Worm (Caenorhabditis elegans) whole organism, L1 larva: Measurements from ENCODE around the gene ZC317.2.

Experiments
- C16A3.4 ChIP-seq: fragments of 150-350 bp; optimal IDR thresholded peaks from 2 replicates; lab custom pipeline; 2014; ENCODE audit warnings: missing biosample characterization, missing genetic modification characterization
- C34B4.2 ChIP-seq: sonication (generic microtip); optimal IDR thresholded peaks from 2 replicates; lab custom pipeline; 2017; ENCODE audit warnings: mild to moderate bottlenecking, missing genetic modification characterization, missing compliant biosample characterization
- Y116A8C.19 ChIP-seq: sonication (generic microtip); optimal IDR thresholded peaks from 2 replicates; lab custom pipeline; 2016; ENCODE audit warnings: missing compliant biosample characterization, missing genetic modification characterization, borderline replicate concordance
- aha-1 ChIP-seq: fragments of 150-350 bp; optimal IDR thresholded peaks from 2 replicates; lab custom pipeline; 2014; ENCODE audit warnings: missing biosample characterization, missing genetic modification characterization
- alr-1 ChIP-seq: fragments of 200-800 bp; sonication (Bioruptor generic); optimal IDR thresholded peaks from 2 replicates; lab custom pipeline; 2018; ENCODE audit warnings: borderline replicate concordance, mild to moderate bottlenecking, missing genetic modification characterization, missing compliant biosample characterization
- aly-2 ChIP-seq: fragments of 150-350 bp; optimal IDR thresholded peaks from 2 replicates; lab custom pipeline; 2014; ENCODE audit warnings: missing biosample characterization, missing genetic modification characterization
- blmp-1 ChIP-seq: fragments of 150-350 bp; optimal IDR thresholded peaks from 2 replicates; lab custom pipeline; 2014; ENCODE audit warnings: missing biosample characterization, missing genetic modification characterization
- ceh-63 ChIP-seq: fragments of 200-800 bp; sonication (Bioruptor generic); optimal IDR thresholded peaks from 2 replicates; lab custom pipeline; 2018; ENCODE audit warnings: mild to moderate bottlenecking, missing genetic modification characterization, missing compliant biosample characterization
- ceh-8 ChIP-seq: fragments of 200-800 bp; sonication (Bioruptor generic); optimal IDR thresholded peaks from 2 replicates; lab custom pipeline; 2018; ENCODE audit warnings: mild to moderate bottlenecking, missing genetic modification characterization, moderate library complexity, missing compliant biosample characterization
- ceh-88 ChIP-seq: fragments of 200-800 bp; sonication (Bioruptor generic); IDR thresholded peaks from 2 replicates; pipeline ENCODE4 v1.3.6; 2022; ENCODE audit warnings: missing genetic modification characterization, missing compliant biosample characterization
- ceh-90 ChIP-seq: sonication (generic microtip); optimal IDR thresholded peaks from 2 replicates; lab custom pipeline; 2016; ENCODE audit warnings: missing genetic modification characterization, missing compliant biosample characterization
- efl-1 ChIP-seq, 4 experiments: fragments of 150-350 bp; optimal IDR thresholded peaks in 3 of 4; peaks in 1 of 4; 1 replicate in 1 of 4; 2 replicates in 3 of 4; lab custom pipeline; 2014; ENCODE audit warnings: missing biosample characterization in 2 of 4, missing genetic modification characterization in 2 of 4, missing genetic modification reagents in 2 of 4
- efl-3 ChIP-seq: fragments of 200-800 bp; sonication (Bioruptor generic); optimal IDR thresholded peaks from 2 replicates; lab custom pipeline; 2018; ENCODE audit warnings: mild to moderate bottlenecking, missing genetic modification characterization, missing compliant biosample characterization
- egl-27 ChIP-seq, 2 experiments: fragments of 150-350 bp in 1 of 2; sonication (generic microtip); optimal IDR thresholded peaks; 3 replicates each; lab custom pipeline; 2017 to 2018; ENCODE audit warnings: missing biosample characterization in 2 of 2, missing genetic modification characterization in 2 of 2, missing genetic modification reagents in 2 of 2
- elt-3 ChIP-seq, 6 experiments: fragments of 150-350 bp in 1 of 6; sonication (generic microtip); optimal IDR thresholded peaks; 2 replicates each; lab custom pipeline; 2017 to 2018; ENCODE audit warnings: missing biosample characterization in 6 of 6, missing genetic modification characterization in 6 of 6, inconsistent platforms in 1 of 6
- ets-5 ChIP-seq: fragments of 200-800 bp; sonication (Bioruptor generic); IDR thresholded peaks from 2 replicates; pipeline ENCODE4 v1.3.6; 2022; ENCODE audit warnings: missing genetic modification characterization, missing compliant biosample characterization
- fkh-4 ChIP-seq: sonication (generic microtip); optimal IDR thresholded peaks from 2 replicates; lab custom pipeline; 2016; ENCODE audit warnings: missing compliant biosample characterization, missing genetic modification characterization, borderline replicate concordance
- grh-1 ChIP-seq: fragments of 200-800 bp; sonication (Bioruptor generic); IDR thresholded peaks from 2 replicates; pipeline ENCODE4 v1.3.6; 2022; ENCODE audit warnings: missing genetic modification reagents, missing genetic modification characterization, missing compliant biosample characterization
- hlh-17 ChIP-seq: fragments of 200-800 bp; sonication (Bioruptor generic); optimal IDR thresholded peaks from 2 replicates; lab custom pipeline; 2018; ENCODE audit warnings: missing genetic modification characterization, mild to moderate bottlenecking, missing compliant biosample characterization, moderate library complexity, borderline replicate concordance
- lin-13 ChIP-seq: fragments of 150-350 bp; optimal IDR thresholded peaks from 2 replicates; lab custom pipeline; 2014; ENCODE audit warnings: missing biosample characterization, missing genetic modification reagents, missing genetic modification characterization
- lin-14 ChIP-seq: fragments of 200-800 bp; sonication (Bioruptor generic); optimal IDR thresholded peaks from 2 replicates; lab custom pipeline; 2018; ENCODE audit warnings: mild to moderate bottlenecking, missing genetic modification characterization, moderate library complexity, missing compliant biosample characterization
- lin-39 ChIP-seq: fragments of 150-350 bp; optimal IDR thresholded peaks from 2 replicates; lab custom pipeline; 2014; ENCODE audit warnings: missing biosample characterization, missing genetic modification reagents, missing genetic modification characterization
- lsy-2 ChIP-seq, 2 experiments: fragments of 150-350 bp; optimal IDR thresholded peaks; 2 replicates each; lab custom pipeline; 2014; ENCODE audit warnings: missing biosample characterization in 2 of 2, missing genetic modification characterization in 2 of 2
- mdl-1 ChIP-seq, 2 experiments: fragments of 150-350 bp; optimal IDR thresholded peaks; 2 replicates each; lab custom pipeline; 2014 to 2017; ENCODE audit warnings: missing biosample characterization in 2 of 2, missing genetic modification characterization in 2 of 2, inconsistent platforms in 1 of 2
- mef-2 ChIP-seq: fragments of 150-350 bp; optimal IDR thresholded peaks from 2 replicates; lab custom pipeline; 2014; ENCODE audit warnings: missing biosample characterization, missing genetic modification characterization
- mep-1 ChIP-seq: fragments of 150-350 bp; optimal IDR thresholded peaks from 2 replicates; lab custom pipeline; 2014; ENCODE audit warnings: missing biosample characterization, missing genetic modification characterization
- nhr-11 ChIP-seq: fragments of 150-350 bp; optimal IDR thresholded peaks from 2 replicates; lab custom pipeline; 2014; ENCODE audit warnings: missing biosample characterization, missing genetic modification characterization
- nhr-12 ChIP-seq: sonication (generic microtip); optimal IDR thresholded peaks from 2 replicates; lab custom pipeline; 2017; ENCODE audit warnings: missing biosample characterization, missing genetic modification characterization
- nhr-20 ChIP-seq: sonication (generic microtip); optimal IDR thresholded peaks from 2 replicates; lab custom pipeline; 2016; ENCODE audit warnings: mild to moderate bottlenecking, missing genetic modification characterization, missing compliant biosample characterization
- nhr-237 ChIP-seq: fragments of 150-350 bp; optimal IDR thresholded peaks from 2 replicates; lab custom pipeline; 2014; ENCODE audit warnings: missing biosample characterization, missing genetic modification characterization
- nhr-28 ChIP-seq: fragments of 150-350 bp; optimal IDR thresholded peaks from 2 replicates; lab custom pipeline; 2014; ENCODE audit warnings: missing biosample characterization, missing genetic modification characterization
- nhr-71 ChIP-seq: sonication (generic microtip); optimal IDR thresholded peaks from 2 replicates; lab custom pipeline; 2016; ENCODE audit warnings: mild to moderate bottlenecking, missing genetic modification characterization, moderate library complexity, missing compliant biosample characterization
- nhr-76 ChIP-seq: sonication (generic microtip); optimal IDR thresholded peaks from 2 replicates; lab custom pipeline; 2017; ENCODE audit warnings: missing biosample characterization, missing genetic modification characterization
- nhr-85 ChIP-seq: sonication (generic microtip); peaks from one replicate; lab custom pipeline; 2016; ENCODE audit warnings: missing genetic modification characterization, inconsistent platforms, missing compliant biosample characterization
- pax-3 ChIP-seq: fragments of 200-800 bp; sonication (Bioruptor generic); optimal IDR thresholded peaks from 2 replicates; lab custom pipeline; 2018; ENCODE audit warnings: mild to moderate bottlenecking, missing genetic modification characterization, moderate library complexity, missing compliant biosample characterization
- pqm-1 ChIP-seq: sonication (generic microtip); optimal IDR thresholded peaks from 3 replicates; lab custom pipeline; 2017; ENCODE audit warnings: missing biosample characterization, missing genetic modification characterization
- rnt-1 ChIP-seq: sonication (generic microtip); optimal IDR thresholded peaks from 2 replicates; lab custom pipeline; 2016; ENCODE audit warnings: mild to moderate bottlenecking, missing genetic modification characterization, moderate library complexity, missing compliant biosample characterization
- sup-37 ChIP-seq: fragments of 200-800 bp; sonication (Bioruptor generic); optimal IDR thresholded peaks from 2 replicates; lab custom pipeline; 2018; ENCODE audit warnings: mild to moderate bottlenecking, missing genetic modification characterization, missing compliant biosample characterization
- swsn-7 ChIP-seq: sonication (generic microtip); optimal IDR thresholded peaks from 2 replicates; lab custom pipeline; 2016; ENCODE audit warnings: missing genetic modification characterization, missing compliant biosample characterization
- tbx-2 ChIP-seq: sonication (generic microtip); optimal IDR thresholded peaks from 2 replicates; lab custom pipeline; 2016; ENCODE audit warnings: missing genetic modification characterization, missing compliant biosample characterization
- unc-130 ChIP-seq: fragments of 150-350 bp; optimal IDR thresholded peaks from 2 replicates; lab custom pipeline; 2017; ENCODE audit warnings: missing biosample characterization, missing genetic modification characterization, inconsistent platforms
- unc-30 ChIP-seq: sonication (generic microtip); optimal IDR thresholded peaks from 2 replicates; lab custom pipeline; 2017; ENCODE audit warnings: missing biosample characterization, missing genetic modification characterization
- vab-15 ChIP-seq: sonication (generic microtip); optimal IDR thresholded peaks from 2 replicates; lab custom pipeline; 2017; ENCODE audit warnings: missing genotype, mild to moderate bottlenecking, missing genetic modification characterization, missing compliant biosample characterization
- xbp-1 ChIP-seq: sonication (generic microtip); optimal IDR thresholded peaks from 2 replicates; lab custom pipeline; 2016; ENCODE audit warnings: missing genetic modification characterization, missing compliant biosample characterization
- zag-1 ChIP-seq: fragments of 150-350 bp; optimal IDR thresholded peaks from 2 replicates; lab custom pipeline; 2014; ENCODE audit warnings: missing biosample characterization, missing genetic modification characterization
- zip-4 ChIP-seq: fragments of 200-800 bp; sonication (Bioruptor generic); optimal IDR thresholded peaks from 2 replicates; lab custom pipeline; 2018; ENCODE audit warnings: mild to moderate bottlenecking, missing genetic modification characterization, moderate library complexity, missing compliant biosample characterization
- ztf-4 ChIP-seq: fragments of 150-350 bp; optimal IDR thresholded peaks from 2 replicates; lab custom pipeline; 2014; ENCODE audit warnings: missing biosample characterization, missing genetic modification characterization

ZC317.2 gene

DNA sequence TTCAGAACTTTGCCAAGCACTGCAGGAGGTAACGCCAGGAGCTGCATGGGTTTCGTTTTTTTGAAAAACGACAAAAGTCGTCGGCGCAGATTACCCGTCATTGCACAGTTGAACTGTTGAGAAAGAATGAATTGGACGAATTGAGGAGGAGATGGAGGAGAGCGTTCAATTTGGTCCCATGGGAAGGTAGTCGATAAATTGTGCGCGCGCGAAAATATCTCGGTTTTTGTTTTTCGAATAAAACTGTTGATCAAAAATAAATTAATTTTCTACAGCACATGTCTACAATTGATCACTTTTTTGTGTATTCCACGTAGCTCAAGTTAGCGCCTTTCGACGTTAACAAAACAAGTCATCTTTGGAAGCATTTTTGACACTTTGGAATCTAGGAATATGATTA, 40.0 kb upstream of the ZC317.2 start, which contains the start of gene F08F3.6:
TSS of gene F08F3.6 (minus strand) at position 153 of the 400 bp plus-strand sequence.
- TF ChIP-seq nhr-76 (tag; lab: Kevin White, UChicago) (no peak), nhr-20 (tag; lab: Kevin White, UChicago) (no peak), ceh-8 (GFP tag; lab: Kevin White, UChicago) (no peak), zag-1 (tag; lab: Kevin White, UChicago) (no peak), Y116A8C.19 (tag; lab: Kevin White, UChicago) (no peak), ceh-88 (no peak), egl-27 (tag; optimal IDR thresholded peaks at IDR 0.05; lab: Kevin White, UChicago) (no peak), rnt-1 (tag; lab: Kevin White, UChicago) (no peak)

DNA sequence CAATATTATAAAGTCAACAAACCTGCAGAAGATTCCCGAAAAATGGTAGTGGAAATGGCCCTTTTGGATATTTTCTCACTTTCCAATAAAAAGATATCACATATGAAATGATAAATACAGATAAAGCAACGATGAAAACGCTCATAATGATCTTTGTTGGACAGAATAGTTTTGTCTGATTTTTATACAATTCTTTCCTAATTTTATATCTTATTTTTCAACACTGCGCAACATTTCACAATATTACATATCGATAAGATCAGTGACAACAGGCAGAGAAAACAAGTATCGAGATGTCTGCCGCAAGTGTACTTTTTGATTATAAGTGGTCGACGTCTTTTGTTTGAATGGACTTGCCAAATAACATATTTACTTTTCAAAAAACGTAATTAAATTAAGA, 36.8 kb upstream of the ZC317.2 start, which contains the start of gene cyp-14A5:
TSS of gene cyp-14A5 (minus strand) at position 163 of the 400 bp plus-strand sequence.
- TF ChIP-seq mdl-1 (tag; optimal IDR thresholded peaks at IDR 0.05; lab: Kevin White, UChicago) (no peak), ztf-4 (tag; lab: Kevin White, UChicago) (no peak), blmp-1 (tag; lab: Kevin White, UChicago) (peak; percentile 43), lin-13 (GFP tag; lab: Kevin White, UChicago) (no peak), aly-2 (tag; lab: Kevin White, UChicago) (no peak), elt-3 (tag; optimal IDR thresholded peaks at IDR 0.05; lab: Kevin White, UChicago) (peak in 2 of 6 experiments; percentile 17 to 34), zip-4 (no peak), tbx-2 (tag; lab: Kevin White, UChicago) (no peak)

DNA sequence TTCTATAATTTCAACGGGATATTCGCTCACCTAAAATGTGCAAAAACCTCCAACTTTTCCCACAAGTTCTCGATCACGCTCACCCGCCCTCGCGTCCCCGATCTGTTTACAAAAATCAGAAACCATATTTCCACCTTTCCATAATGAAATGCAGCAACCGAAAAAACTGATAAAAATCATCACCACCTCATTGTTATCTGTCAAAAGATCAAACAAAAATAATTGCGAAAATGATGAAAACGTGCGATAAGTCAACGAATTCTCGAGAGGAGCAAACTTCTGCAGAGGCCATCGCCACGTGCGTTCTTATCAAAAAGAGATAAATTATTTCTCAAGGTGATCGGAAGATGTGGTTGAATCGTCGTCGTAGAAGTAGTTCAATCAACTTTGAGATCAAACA, 34.9 kb upstream of the ZC317.2 start:
- TF ChIP-seq unc-130 (tag; lab: Kevin White, UChicago): no peak
- no peak for TF ChIP-seq ceh-90 (tag; lab: Kevin White, UChicago)
- no peak for TF ChIP-seq C34B4.2 (tag; lab: Kevin White, UChicago)
- peak; percentile 4 for TF ChIP-seq swsn-7
- no peak for TF ChIP-seq pax-3
- no peak for TF ChIP-seq mef-2 (tag; lab: Kevin White, UChicago)
- peak; percentile 14 for TF ChIP-seq C16A3.4 (tag; lab: Kevin White, UChicago)
- no peak for TF ChIP-seq tbx-2 (tag; lab: Kevin White, UChicago)
- TF ChIP-seq unc-30 (tag; lab: Kevin White, UChicago): no peak
- no peak for TF ChIP-seq hlh-17
- no peak for TF ChIP-seq fkh-4 (tag; lab: Kevin White, UChicago)
- TF ChIP-seq zip-4: no peak
- no peak for TF ChIP-seq xbp-1 (tag; lab: Kevin White, UChicago)
- TF ChIP-seq mdl-1 (tag; optimal IDR thresholded peaks at IDR 0.05; lab: Kevin White, UChicago): peak in 1 of 2 experiments; percentile 78
- TF ChIP-seq nhr-11: no peak
- TF ChIP-seq vab-15 (tag; lab: Kevin White, UChicago): no peak
- TF ChIP-seq blmp-1 (tag; lab: Kevin White, UChicago): peak; percentile 67
- peak; percentile 99 for TF ChIP-seq nhr-85 (tag; lab: Kevin White, UChicago)
- TF ChIP-seq grh-1: peak; percentile 52
- no peak for TF ChIP-seq sup-37 (GFP tag; lab: Kevin White, UChicago)
- no peak for TF ChIP-seq aha-1
- no peak for TF ChIP-seq ceh-63 (GFP tag; lab: Kevin White, UChicago)
- no peak for TF ChIP-seq nhr-76 (tag; lab: Kevin White, UChicago)
- no peak for TF ChIP-seq nhr-12
- TF ChIP-seq mep-1 (tag; lab: Kevin White, UChicago): peak; percentile 11
- peak in 1 of 2 experiments; percentile 5 for TF ChIP-seq efl-1 (optimal IDR thresholded peaks at IDR 0.05; lab: Kevin White, UChicago)
- TF ChIP-seq efl-1 (GFP tag; optimal IDR thresholded peaks at IDR 0.05 in 1 of 2; lab: Kevin White, UChicago): peak in 1 of 2 experiments; percentile 73
- no peak for TF ChIP-seq alr-1 (tag; lab: Kevin White, UChicago)
- TF ChIP-seq pqm-1 (tag; lab: Kevin White, UChicago): no peak
- no peak for TF ChIP-seq nhr-28 (tag; lab: Kevin White, UChicago)
- TF ChIP-seq nhr-71 (tag; lab: Kevin White, UChicago): peak; percentile 85
- TF ChIP-seq lin-39 (tag; lab: Kevin White, UChicago): no peak
- no peak for TF ChIP-seq Y116A8C.19 (tag; lab: Kevin White, UChicago)
- peak; percentile 93 for TF ChIP-seq efl-3 (GFP tag; lab: Kevin White, UChicago)
- TF ChIP-seq lsy-2 (tag; optimal IDR thresholded peaks at IDR 0.05; lab: Kevin White, UChicago): peak in 1 of 2 experiments; percentile 13
- TF ChIP-seq egl-27 (tag; optimal IDR thresholded peaks at IDR 0.05; lab: Kevin White, UChicago): no peak
- TF ChIP-seq lin-14 (GFP tag; lab: Kevin White, UChicago): peak; percentile 87
- no peak for TF ChIP-seq ets-5 (GFP tag; lab: Robert Waterston, UW)
- no peak for TF ChIP-seq nhr-237 (tag; lab: Kevin White, UChicago)
